Worm (Caenorhabditis elegans) whole organism, L1 larva: ENCODE results near the gene gei-14.

ENCODE experiments used
- ama-1 ChIP-seq: fragments of 150-350 bp; optimal IDR thresholded peaks from 2 replicates; lab custom pipeline; 2014
- efl-3 ChIP-seq: fragments of 200-800 bp; sonication (Bioruptor generic); optimal IDR thresholded peaks from 2 replicates; lab custom pipeline; 2018; ENCODE audit warnings: mild to moderate bottlenecking, missing genetic modification characterization, missing compliant biosample characterization
- lin-13 ChIP-seq: fragments of 150-350 bp; optimal IDR thresholded peaks from 2 replicates; lab custom pipeline; 2014; ENCODE audit warnings: missing biosample characterization, missing genetic modification reagents, missing genetic modification characterization
- xbp-1 ChIP-seq: sonication (generic microtip); optimal IDR thresholded peaks from 2 replicates; lab custom pipeline; 2016; ENCODE audit warnings: missing genetic modification characterization, missing compliant biosample characterization

DNA sequence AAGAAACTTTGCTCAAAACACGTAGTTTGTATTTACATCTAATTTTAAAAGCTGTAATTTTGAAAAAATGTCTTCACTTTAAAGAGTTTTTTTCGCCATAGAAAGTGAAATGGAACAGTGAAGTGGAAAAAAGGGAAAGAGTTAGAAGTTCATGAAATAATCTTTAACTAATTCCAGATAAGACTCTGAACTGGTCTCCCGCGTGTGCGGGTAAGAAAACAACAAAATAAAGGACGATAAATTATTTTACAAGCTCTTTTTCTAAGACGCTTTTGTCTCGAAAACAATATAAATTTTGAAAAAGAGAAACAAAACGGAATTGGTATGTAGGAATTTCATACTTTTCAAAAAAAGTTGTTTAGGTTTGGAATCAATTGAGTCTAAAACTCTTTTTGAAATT is 40.7 kb upstream of the gei-14 start:
- TF ChIP-seq ama-1 (lab: Kevin White, UChicago) = no peak
- TF ChIP-seq efl-3 (GFP tag; lab: Kevin White, UChicago) = no peak
- TF ChIP-seq lin-13 (GFP tag; lab: Kevin White, UChicago) = no peak
- TF ChIP-seq xbp-1 (tag; lab: Kevin White, UChicago) = no peak
